Worm (Caenorhabditis elegans): Measurements from ENCODE around the gene rpoa-49.

rpoa-49 gene

DNA sequence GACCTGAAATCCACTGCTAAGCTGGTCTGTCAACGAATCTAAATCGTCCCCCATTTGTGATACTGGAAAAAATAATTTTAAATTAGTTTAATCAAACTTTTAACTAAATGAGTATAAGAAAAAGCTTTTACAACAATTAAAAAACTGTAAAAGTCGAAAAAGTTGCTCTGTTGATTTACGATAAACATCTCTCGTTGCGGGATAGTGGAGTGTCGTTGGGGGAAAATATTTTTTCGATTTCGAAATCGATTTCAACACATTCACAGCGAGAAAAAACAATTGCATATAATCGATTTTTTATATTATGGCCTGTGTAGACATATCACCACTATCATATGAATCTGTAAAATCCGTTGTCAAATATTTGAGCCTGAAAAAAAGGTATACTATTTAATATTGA lies 13.3 kb upstream of the rpoa-49 start, which contains the start of the genes F23F1.5 and fbxc-54:
Gene F23F1.5 (minus strand): TSS at position 64 of the 400 bp plus-strand sequence.
Gene fbxc-54 (plus strand): TSS at position 199 of the 400 bp plus-strand sequence.
- no peak for TF ChIP-seq pha-2 (tag; optimal IDR thresholded peaks at IDR 0.05)
- no peak for TF ChIP-seq tbx-2 (tag; optimal IDR thresholded peaks at IDR 0.05)
- TF ChIP-seq ceh-2 (tag; optimal IDR thresholded peaks at IDR 0.05): no peak
- no peak for TF ChIP-seq ceh-14 (tag; optimal IDR thresholded peaks at IDR 0.05)
- TF ChIP-seq unc-42 (tag; optimal IDR thresholded peaks at IDR 0.05): no peak
- TF ChIP-seq K02D7.2 (tag; optimal IDR thresholded peaks at IDR 0.05): no peak
- TF ChIP-seq pqm-1 (tag; optimal IDR thresholded peaks at IDR 0.05): no peak
- TF ChIP-seq ceh-6 (GFP tag; optimal IDR thresholded peaks at IDR 0.05): no peak
- TF ChIP-seq C38D4.7 (GFP tag; optimal IDR thresholded peaks at IDR 0.05): no peak
- no peak for TF ChIP-seq ahr-1 (tag; optimal IDR thresholded peaks at IDR 0.05)

DNA sequence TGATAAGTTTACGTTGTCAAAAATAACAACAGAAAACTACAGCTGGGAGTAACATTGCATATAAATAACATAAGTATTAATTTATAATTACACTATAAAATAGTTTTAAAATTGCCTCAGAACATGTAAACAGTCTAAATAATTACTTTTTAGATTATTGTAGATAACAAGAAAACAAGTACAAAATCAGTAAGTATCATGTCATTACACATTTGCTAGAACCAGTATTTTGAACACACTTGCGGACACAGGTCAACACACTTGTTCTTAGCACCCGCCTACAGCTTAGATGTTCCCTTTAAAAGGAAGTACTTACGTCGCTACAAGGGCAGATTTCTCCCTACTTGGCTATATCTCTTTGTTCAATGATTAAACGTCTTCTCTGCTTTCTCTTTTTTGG lies 10.9 kb upstream of the rpoa-49 start, which contains the start of gene F23F1.2:
Gene F23F1.2 (plus strand): TSS at position 301 of the 400 bp plus-strand sequence.
- TF ChIP-seq sdc-2 (tag; optimal IDR thresholded peaks at IDR 0.05): no peak
- no peak for TF ChIP-seq ceh-31 (tag; optimal IDR thresholded peaks at IDR 0.05)
- no peak for TF ChIP-seq K02D7.2 (tag; optimal IDR thresholded peaks at IDR 0.05)
- TF ChIP-seq ttx-3 (tag; optimal IDR thresholded peaks at IDR 0.05): no peak
- no peak for TF ChIP-seq lim-6 (tag; optimal IDR thresholded peaks at IDR 0.05)
- TF ChIP-seq hlh-6 (tag; optimal IDR thresholded peaks at IDR 0.05): no peak
- TF ChIP-seq nhr-11 (tag; optimal IDR thresholded peaks at IDR 0.05): no peak
- TF ChIP-seq ceh-34 (tag; optimal IDR thresholded peaks at IDR 0.05): no peak
- TF ChIP-seq pat-9 (tag; optimal IDR thresholded peaks at IDR 0.05): no peak
- TF ChIP-seq ceh-2 (tag; optimal IDR thresholded peaks at IDR 0.05): no peak

DNA sequence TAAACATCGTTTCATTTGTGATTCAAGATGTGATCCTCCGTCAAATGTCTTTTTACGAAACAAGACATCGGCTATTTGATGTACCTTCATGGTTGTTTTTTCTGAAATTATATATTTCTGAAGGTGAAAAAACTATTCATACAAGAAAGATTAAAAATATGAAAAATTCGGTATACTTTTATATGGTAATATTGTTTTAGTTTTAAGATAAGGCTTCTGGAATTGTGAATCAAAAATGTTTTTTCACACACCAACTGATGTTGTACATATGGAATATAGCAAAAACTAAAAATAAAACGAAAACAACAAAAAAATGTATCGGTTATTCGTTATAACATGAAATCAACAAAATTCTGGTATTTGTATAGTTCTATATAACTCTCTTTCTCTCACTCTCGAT lies 7.6 kb upstream of the rpoa-49 start, which contains the start of gene F23F1.6:
Gene F23F1.6 (minus strand): TSS at position 101 of the 400 bp plus-strand sequence.
- TF ChIP-seq hlh-30 (tag; optimal IDR thresholded peaks at IDR 0.05; ENCODE audit: insufficient read depth): no peak
- no peak for TF ChIP-seq lin-11 (tag; optimal IDR thresholded peaks at IDR 0.05)
- no peak for TF ChIP-seq pha-4 (tag; optimal IDR thresholded peaks at IDR 0.05)
- no peak for TF ChIP-seq tbx-7 (tag; optimal IDR thresholded peaks at IDR 0.05)
- no peak for TF ChIP-seq ceh-18 (tag; optimal IDR thresholded peaks at IDR 0.05)
- no peak for TF ChIP-seq npax-4 (tag; optimal IDR thresholded peaks at IDR 0.05)
- TF ChIP-seq ceh-6 (GFP tag; optimal IDR thresholded peaks at IDR 0.05): no peak
- TF ChIP-seq ref-2 (tag; optimal IDR thresholded peaks at IDR 0.05): no peak
- no peak for TF ChIP-seq hlh-13 (GFP tag; optimal IDR thresholded peaks at IDR 0.05)

DNA sequence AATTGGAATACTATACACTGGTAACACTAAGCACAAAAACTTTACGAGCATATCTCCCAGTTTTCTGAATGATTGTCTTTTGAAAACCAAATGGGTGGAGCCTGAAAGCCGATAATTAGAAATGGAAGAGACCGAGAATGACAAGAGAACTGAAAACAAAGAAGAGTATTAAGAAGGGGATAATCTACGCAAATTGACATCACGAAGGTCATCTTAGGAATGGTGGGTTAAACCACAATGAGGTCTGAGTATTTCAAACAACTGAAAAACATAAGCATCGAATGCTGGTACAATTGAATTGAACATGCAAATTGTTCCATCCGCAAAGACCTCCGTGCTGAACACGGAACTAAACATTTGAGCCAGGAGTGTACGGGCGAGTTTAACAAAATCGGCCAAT lies 5.4 kb upstream of the rpoa-49 start, which contains the start of gene spp-24:
Gene spp-24 (minus strand): TSS at position 101 of the 400 bp plus-strand sequence.
- no peak for TF ChIP-seq fkh-6 (tag; optimal IDR thresholded peaks at IDR 0.05)
- TF ChIP-seq ceh-22 (tag; optimal IDR thresholded peaks at IDR 0.05): no peak
- no peak for TF ChIP-seq dve-1 (tag; optimal IDR thresholded peaks at IDR 0.05)
- no peak for TF ChIP-seq pros-1 (tag; optimal IDR thresholded peaks at IDR 0.05)
- no peak for TF ChIP-seq nhr-11 (tag; optimal IDR thresholded peaks at IDR 0.05)
- no peak for TF ChIP-seq syd-9 (tag; optimal IDR thresholded peaks at IDR 0.05)
- TF ChIP-seq pag-3 (tag; optimal IDR thresholded peaks at IDR 0.05; ENCODE audit: borderline replicate concordance): no peak
- TF ChIP-seq ceh-6 (GFP tag; optimal IDR thresholded peaks at IDR 0.05): no peak
- TF ChIP-seq pha-2 (tag; optimal IDR thresholded peaks at IDR 0.05): no peak
- no peak for TF ChIP-seq npax-4 (tag; optimal IDR thresholded peaks at IDR 0.05)

DNA sequence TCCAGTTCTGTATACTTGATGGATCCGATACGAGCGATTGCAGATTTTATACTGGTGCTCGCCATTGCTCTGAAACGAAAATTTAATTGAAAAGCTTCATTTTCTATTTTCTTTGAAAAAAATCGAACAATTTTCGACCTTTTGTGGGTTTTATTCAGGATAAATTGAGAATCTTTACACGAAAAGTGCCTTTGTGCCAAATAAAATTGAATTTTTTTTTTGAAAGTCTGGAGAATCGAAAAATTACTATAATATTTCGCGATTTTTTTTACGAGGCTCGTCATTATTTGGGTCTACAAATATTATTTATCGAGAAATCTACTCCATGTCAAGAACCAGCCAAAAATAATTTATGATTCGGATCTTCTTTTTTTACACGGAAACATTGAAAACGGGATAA lies 2.9 kb upstream of the rpoa-49 start, which contains the start of gene F23F1.10:
Gene F23F1.10 (minus strand): TSS at position 69 of the 400 bp plus-strand sequence.
- no peak for TF ChIP-seq ceh-9 (tag; optimal IDR thresholded peaks at IDR 0.05)
- no peak for TF ChIP-seq pha-4 (tag; optimal IDR thresholded peaks at IDR 0.05)
- no peak for TF ChIP-seq F13H6.1 (tag; optimal IDR thresholded peaks at IDR 0.05)
- no peak for TF ChIP-seq pag-3 (tag; optimal IDR thresholded peaks at IDR 0.05; ENCODE audit: borderline replicate concordance)
- no peak for TF ChIP-seq ceh-22 (tag; optimal IDR thresholded peaks at IDR 0.05)
- TF ChIP-seq ama-1 (optimal IDR thresholded peaks at IDR 0.05): no peak
- no peak for TF ChIP-seq unc-86 (tag; optimal IDR thresholded peaks at IDR 0.05)
- TF ChIP-seq eyg-1 (tag; optimal IDR thresholded peaks at IDR 0.05): no peak
- TF ChIP-seq nhr-232 (tag; optimal IDR thresholded peaks at IDR 0.05): no peak
- no peak for TF ChIP-seq C08G9.2 (tag; optimal IDR thresholded peaks at IDR 0.05)
- no peak for TF ChIP-seq odd-2 (tag; optimal IDR thresholded peaks at IDR 0.05)
- no peak for TF ChIP-seq hlh-13 (GFP tag; optimal IDR thresholded peaks at IDR 0.05)
